Fruit fly (Drosophila melanogaster) whole organism, prepupa: ENCODE measurements around the gene Naxd.

Experiments
- Blimp-1 ChIP-seq: fragments of 200-800 bp; sonication (Bioruptor generic); optimal IDR thresholded peaks from 3 replicates; lab custom pipeline; 2017; ENCODE audit warnings: missing biosample characterization, missing genetic modification characterization, mild to moderate bottlenecking, moderate library complexity, missing genetic modification reagents
- CG10631 ChIP-seq: fragments of 200-800 bp; sonication (Bioruptor generic); optimal IDR thresholded peaks from 2 replicates; lab custom pipeline; 2016; ENCODE audit warnings: missing biosample characterization, missing genetic modification characterization
- CG10669 ChIP-seq: fragments of 200-800 bp; sonication (Bioruptor generic); optimal IDR thresholded peaks from 3 replicates; lab custom pipeline; 2018; ENCODE audit warnings: missing biosample characterization, mild to moderate bottlenecking, missing genetic modification characterization, moderate library complexity
- CG11762 ChIP-seq: fragments of 200-800 bp; sonication (Bioruptor generic); optimal IDR thresholded peaks from 3 replicates; lab custom pipeline; 2016; ENCODE audit warnings: missing biosample characterization, missing genetic modification characterization; ENCODE audit not compliant: insufficient read depth
- CG11902 ChIP-seq: fragments of 200-800 bp; sonication (Bioruptor generic); optimal IDR thresholded peaks from 3 replicates; lab custom pipeline; 2016; ENCODE audit warnings: missing biosample characterization, missing genetic modification characterization
- CG15336 ChIP-seq: fragments of 200-800 bp; sonication (Bioruptor generic); IDR thresholded peaks from 2 replicates; pipeline ENCODE4 v1.3.6; 2022; ENCODE audit warnings: missing biosample characterization, missing genetic modification characterization
- CG1621 ChIP-seq: fragments of 200-800 bp; sonication (Bioruptor generic); optimal IDR thresholded peaks from 3 replicates; lab custom pipeline; 2018; ENCODE audit warnings: missing biosample characterization, mild to moderate bottlenecking, missing genetic modification characterization
- CG16779 ChIP-seq: fragments of 200-800 bp; sonication (Bioruptor generic); optimal IDR thresholded peaks from 3 replicates; lab custom pipeline; 2017; ENCODE audit warnings: missing biosample characterization, mild to moderate bottlenecking, missing genetic modification characterization
- CG3032 ChIP-seq: fragments of 200-800 bp; optimal IDR thresholded peaks from 2 replicates; lab custom pipeline; 2019; ENCODE audit warnings: missing biosample characterization, mild to moderate bottlenecking, missing genetic modification characterization, moderate library complexity
- CG31627 ChIP-seq: fragments of 200-800 bp; sonication (Bioruptor generic); optimal IDR thresholded peaks from 3 replicates; lab custom pipeline; 2016; ENCODE audit warnings: missing biosample characterization, missing genetic modification characterization
- CG3919 ChIP-seq: fragments of 200-800 bp; sonication (Bioruptor generic); optimal IDR thresholded peaks from 3 replicates; lab custom pipeline; 2016; ENCODE audit warnings: missing biosample characterization, missing genetic modification characterization
- CG4318 ChIP-seq: fragments of 200-800 bp; sonication (Bioruptor generic); optimal IDR thresholded peaks from 3 replicates; lab custom pipeline; 2017; ENCODE audit warnings: missing biosample characterization, mild to moderate bottlenecking, missing genetic modification characterization
- CG6276 ChIP-seq: fragments of 200-800 bp; sonication (Bioruptor generic); optimal IDR thresholded peaks from 2 replicates; lab custom pipeline; 2017; ENCODE audit warnings: missing biosample characterization, mild to moderate bottlenecking, missing genetic modification characterization
- CG6808 ChIP-seq: fragments of 200-800 bp; sonication (Bioruptor generic); optimal IDR thresholded peaks from 3 replicates; lab custom pipeline; 2017; ENCODE audit warnings: missing biosample characterization, missing genetic modification characterization, mild to moderate bottlenecking, moderate library complexity, missing genetic modification reagents
- CG6854 ChIP-seq: fragments of 200-800 bp; sonication (Bioruptor generic); optimal IDR thresholded peaks from 2 replicates; lab custom pipeline; 2017; ENCODE audit warnings: missing biosample characterization, mild to moderate bottlenecking, missing genetic modification characterization
- CG7368 ChIP-seq: fragments of 200-800 bp; sonication (Bioruptor generic); optimal IDR thresholded peaks from 3 replicates; lab custom pipeline; 2016; ENCODE audit warnings: missing biosample characterization, missing genetic modification characterization
- CG8119 ChIP-seq: fragments of 200-800 bp; sonication (Bioruptor generic); IDR thresholded peaks from 3 replicates; pipeline ENCODE4 v1.3.6; 2022; ENCODE audit warnings: missing biosample characterization, missing genetic modification characterization
- CG8632 ChIP-seq: fragments of 200-800 bp; sonication (Bioruptor generic); optimal IDR thresholded peaks from 3 replicates; lab custom pipeline; 2016; ENCODE audit warnings: missing biosample characterization, missing genetic modification characterization
- Eip75B ChIP-seq: fragments of 200-800 bp; sonication (Bioruptor generic); optimal IDR thresholded peaks from 3 replicates; lab custom pipeline; 2016; ENCODE audit warnings: missing biosample characterization, missing genetic modification characterization
- Eip78C ChIP-seq: fragments of 200-800 bp; sonication (Bioruptor generic); peaks from one replicate; lab custom pipeline; 2016; ENCODE audit warnings: missing biosample characterization, missing genetic modification characterization
- Eip93F ChIP-seq: fragments of 200-800 bp; sonication (Bioruptor generic); optimal IDR thresholded peaks from 2 replicates; lab custom pipeline; 2016; ENCODE audit warnings: missing biosample characterization, mild to moderate bottlenecking, missing genetic modification characterization
- Ets21C ChIP-seq: fragments of 200-800 bp; sonication (Bioruptor generic); optimal IDR thresholded peaks from 3 replicates; lab custom pipeline; 2016; ENCODE audit warnings: missing biosample characterization, missing genetic modification characterization
- Ets96B ChIP-seq: fragments of 200-800 bp; optimal IDR thresholded peaks from 2 replicates; lab custom pipeline; 2019; ENCODE audit warnings: missing biosample characterization, mild to moderate bottlenecking, missing genetic modification characterization, moderate library complexity
- Gug ChIP-seq: fragments of 200-800 bp; sonication (Bioruptor generic); IDR thresholded peaks from 2 replicates; pipeline ENCODE4 v1.3.6; 2022; ENCODE audit warnings: missing biosample characterization, missing genetic modification characterization
- Hr39 ChIP-seq: fragments of 200-800 bp; sonication (Bioruptor generic); optimal IDR thresholded peaks from 2 replicates; lab custom pipeline; 2016; ENCODE audit warnings: missing biosample characterization, missing genetic modification characterization
- Hr4 ChIP-seq: fragments of 200-800 bp; sonication (Bioruptor generic); optimal IDR thresholded peaks from 3 replicates; lab custom pipeline; 2016; ENCODE audit warnings: missing biosample characterization, missing genetic modification characterization
- Lpt ChIP-seq: fragments of 200-800 bp; sonication (Bioruptor generic); optimal IDR thresholded peaks from 3 replicates; lab custom pipeline; 2016; ENCODE audit warnings: missing biosample characterization, missing genetic modification characterization
- Met ChIP-seq: fragments of 200-800 bp; sonication (Bioruptor generic); optimal IDR thresholded peaks from 3 replicates; lab custom pipeline; 2016; ENCODE audit warnings: missing biosample characterization, missing genetic modification characterization
- OdsH ChIP-seq: fragments of 200-800 bp; sonication (Bioruptor generic); optimal IDR thresholded peaks from 3 replicates; lab custom pipeline; 2016; ENCODE audit warnings: missing biosample characterization, missing genetic modification characterization
- Smox ChIP-seq: fragments of 200-800 bp; sonication (Bioruptor generic); optimal IDR thresholded peaks from 3 replicates; lab custom pipeline; 2016; ENCODE audit warnings: missing biosample characterization, missing genetic modification characterization
- Sox102F ChIP-seq: fragments of 200-800 bp; sonication (Bioruptor generic); optimal IDR thresholded peaks from 2 replicates; lab custom pipeline; 2016; ENCODE audit warnings: missing biosample characterization, mild to moderate bottlenecking, missing genetic modification characterization
- Sox14 ChIP-seq: fragments of 200-800 bp; sonication (Bioruptor generic); optimal IDR thresholded peaks from 3 replicates; lab custom pipeline; 2016; ENCODE audit warnings: missing biosample characterization, missing genetic modification characterization
- acj6 ChIP-seq: fragments of 200-800 bp; sonication (Bioruptor generic); optimal IDR thresholded peaks from 3 replicates; lab custom pipeline; 2016; ENCODE audit warnings: missing biosample characterization, missing genetic modification characterization
- cyc ChIP-seq: fragments of 200-800 bp; sonication (Bioruptor generic); optimal IDR thresholded peaks from 3 replicates; lab custom pipeline; 2016; ENCODE audit warnings: missing biosample characterization, missing genetic modification characterization
- dac ChIP-seq: fragments of 200-800 bp; sonication (Bioruptor generic); optimal IDR thresholded peaks from 2 replicates; lab custom pipeline; 2017; ENCODE audit warnings: missing biosample characterization, mild to moderate bottlenecking, missing genetic modification characterization
- dsx ChIP-seq: fragments of 200-800 bp; optimal IDR thresholded peaks from 3 replicates; lab custom pipeline; 2019; ENCODE audit warnings: missing biosample characterization, mild to moderate bottlenecking, missing genetic modification characterization, moderate library complexity; ENCODE audit not compliant: poor library complexity, severe bottlenecking
- esn ChIP-seq: fragments of 200-800 bp; sonication (Bioruptor generic); optimal IDR thresholded peaks from 2 replicates; lab custom pipeline; 2016; ENCODE audit warnings: missing biosample characterization, mild to moderate bottlenecking, missing genetic modification characterization, moderate library complexity
- fd59A ChIP-seq: fragments of 200-800 bp; sonication (Bioruptor generic); optimal IDR thresholded peaks from 2 replicates; lab custom pipeline; 2017; ENCODE audit warnings: missing biosample characterization, mild to moderate bottlenecking, missing genetic modification characterization, missing genetic modification reagents
- fkh ChIP-seq: fragments of 200-800 bp; sonication (Bioruptor generic); optimal IDR thresholded peaks from 3 replicates; lab custom pipeline; 2017; ENCODE audit warnings: missing biosample characterization, mild to moderate bottlenecking, missing genetic modification characterization, moderate library complexity
- lz ChIP-seq: fragments of 200-800 bp; sonication (Bioruptor generic); optimal IDR thresholded peaks from 3 replicates; lab custom pipeline; 2016; ENCODE audit warnings: missing biosample characterization, missing genetic modification characterization
- pdm3 ChIP-seq: fragments of 200-800 bp; sonication (Bioruptor generic); optimal IDR thresholded peaks from 3 replicates; lab custom pipeline; 2016; ENCODE audit warnings: missing biosample characterization, missing genetic modification characterization
- salr ChIP-seq, 2 experiments: fragments of 200-800 bp; sonication (Bioruptor generic); optimal IDR thresholded peaks; 3 replicates each; lab custom pipeline; 2016 to 2018; ENCODE audit warnings: missing biosample characterization in 2 of 2, missing genetic modification characterization in 2 of 2, mild to moderate bottlenecking in 1 of 2
- svp ChIP-seq: fragments of 200-800 bp; sonication (Bioruptor generic); peaks from one replicate; lab custom pipeline; 2016; ENCODE audit warnings: missing biosample characterization, missing genetic modification characterization
- topi ChIP-seq: fragments of 200-800 bp; sonication (Bioruptor generic); optimal IDR thresholded peaks from 3 replicates; lab custom pipeline; 2016; ENCODE audit warnings: missing biosample characterization, missing genetic modification characterization

The Naxd gene

DNA sequence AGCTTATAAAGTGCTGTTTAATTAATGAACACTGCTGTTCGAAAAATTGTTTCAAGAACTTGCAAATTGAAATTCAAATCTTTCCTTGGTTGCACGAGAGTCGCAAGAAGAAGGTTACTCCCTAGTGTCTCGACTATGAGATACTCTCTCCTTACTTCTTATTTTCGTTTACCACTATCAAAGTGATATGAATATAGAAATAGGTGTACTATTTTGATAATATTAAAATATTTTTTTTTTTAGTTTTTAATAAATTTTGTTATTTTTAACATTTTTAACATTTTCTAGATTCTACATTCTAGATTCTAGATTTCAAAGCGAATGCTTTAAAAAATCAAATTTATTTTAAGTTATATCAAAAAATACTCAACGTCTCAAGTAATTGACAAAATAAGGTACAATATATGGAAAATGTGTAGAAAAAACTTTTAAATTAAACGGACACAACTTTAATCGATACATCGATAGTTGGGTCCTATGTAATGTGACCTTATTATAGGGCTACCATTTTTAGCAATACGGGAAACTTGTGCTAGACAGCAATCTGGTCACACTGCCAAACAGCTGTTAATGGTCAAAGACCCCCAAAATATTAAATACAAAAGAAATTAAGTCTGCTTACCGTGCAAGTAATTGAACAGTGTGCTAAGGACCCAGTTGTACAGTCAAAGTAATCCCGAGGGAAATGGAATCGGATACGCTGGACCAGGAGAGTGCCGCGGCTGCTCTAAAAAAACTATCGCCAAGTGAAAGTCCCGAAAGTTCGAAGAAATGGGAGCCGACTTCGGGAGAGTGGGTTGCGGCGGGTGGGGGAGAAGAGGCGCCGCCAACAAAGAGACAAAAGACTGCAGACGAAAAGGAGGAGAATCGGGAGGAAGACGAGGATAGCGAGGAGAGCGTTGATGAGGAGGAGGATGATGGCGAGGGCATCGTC is 5.1 kb downstream of the Naxd start, which contains the start of gene MESR6:
Gene MESR6, plus strand, starts transcription at position 546 of the 934 bp plus-strand sequence.
- TF ChIP-seq Blimp-1 (GFP tag; lab: Kevin White, UChicago), result peak; percentile 47
- no peak for TF ChIP-seq CG6854 (GFP tag; lab: Kevin White, UChicago)
- TF ChIP-seq CG10669 (GFP tag; lab: Kevin White, UChicago), result peak; percentile 15
- no peak for TF ChIP-seq CG31627 (GFP tag; lab: Kevin White, UChicago)
- TF ChIP-seq lz (GFP tag; lab: Kevin White, UChicago), result no peak
- TF ChIP-seq esn (GFP tag; lab: Kevin White, UChicago), result peak; percentile 14
- peak; percentile 48; the same call in 1 of the 2 replicates for TF ChIP-seq CG15336 (GFP tag; lab: Robert Waterston, UW)
- TF ChIP-seq dsx, result peak; percentile 6
- TF ChIP-seq svp (GFP tag; lab: Kevin White, UChicago), result peak; percentile 75
- TF ChIP-seq Sox14 (GFP tag; lab: Kevin White, UChicago), result peak; percentile 87
- TF ChIP-seq Eip93F, result peak; percentile 86
- peak; percentile 64 for TF ChIP-seq Eip78C (GFP tag; lab: Kevin White, UChicago)
- TF ChIP-seq Ets96B (tag; lab: Kevin White, UChicago), result peak; percentile 40
- peak; percentile 15 for TF ChIP-seq acj6 (GFP tag; lab: Kevin White, UChicago)
- no peak for TF ChIP-seq fkh (GFP tag; lab: Kevin White, UChicago)
- peak; percentile 62 for TF ChIP-seq CG1621 (tag; lab: Kevin White, UChicago)

DNA sequence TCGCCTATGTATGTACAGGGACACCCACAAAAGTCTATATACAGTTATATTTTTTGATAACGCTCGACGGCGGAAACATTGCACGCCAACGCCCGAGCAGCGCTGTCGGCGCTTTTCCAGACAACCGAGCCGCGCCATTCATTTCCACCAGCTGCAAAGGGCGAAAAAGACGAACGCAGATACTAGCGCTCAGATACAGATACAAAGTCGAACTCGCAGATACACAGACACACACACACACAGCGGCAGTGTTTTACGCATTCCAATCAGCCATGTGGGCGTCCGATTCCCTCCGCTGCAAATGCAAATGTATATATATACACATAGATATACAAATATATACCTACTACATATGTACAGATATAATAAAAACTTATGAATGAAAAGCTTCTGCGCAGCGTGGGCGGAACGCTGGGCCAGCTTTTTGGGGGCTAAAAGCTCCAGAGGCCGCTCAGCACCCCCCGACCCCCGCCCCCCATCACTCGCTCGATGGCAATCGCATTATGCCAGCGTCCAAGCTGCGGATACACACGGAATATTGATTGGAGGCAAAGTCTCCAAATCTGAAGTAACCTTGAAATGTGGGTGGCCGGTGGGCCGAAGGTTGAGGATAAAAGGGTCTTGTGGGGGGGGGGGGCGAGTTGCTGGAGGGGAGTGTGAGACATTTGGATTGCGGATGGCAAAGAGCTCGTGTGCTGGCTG is 5.9 kb downstream of the Naxd start:
- TF ChIP-seq Ets96B (tag; lab: Kevin White, UChicago) (no peak), cyc (GFP tag; lab: Kevin White, UChicago) (no peak), Ets21C (GFP tag; lab: Kevin White, UChicago) (no peak), CG6854 (GFP tag; lab: Kevin White, UChicago) (peak; percentile 32), CG3032 (tag; lab: Kevin White, UChicago) (no peak), Hr4 (no peak), CG3919 (GFP tag; lab: Kevin White, UChicago) (no peak), CG10669 (GFP tag; lab: Kevin White, UChicago) (no peak), fd59A (GFP tag; lab: Kevin White, UChicago) (no peak), Smox (GFP tag; lab: Kevin White, UChicago) (no peak), CG10631 (GFP tag; lab: Kevin White, UChicago) (no peak), CG8632 (no peak), CG11902 (no peak), topi (GFP tag; lab: Kevin White, UChicago) (no peak), Blimp-1 (GFP tag; lab: Kevin White, UChicago) (no peak), Met (GFP tag; lab: Kevin White, UChicago) (peak; percentile 21), pdm3 (GFP tag; lab: Kevin White, UChicago) (no peak), salr (GFP tag; optimal IDR thresholded peaks at IDR 0.05; lab: Kevin White, UChicago) (peak in 1 of 2 experiments; percentile 16), svp (GFP tag; lab: Kevin White, UChicago) (peak; percentile 80), esn (GFP tag; lab: Kevin White, UChicago) (peak; percentile 13), CG31627 (GFP tag; lab: Kevin White, UChicago) (no peak), Eip75B (peak; percentile 1), CG7368 (GFP tag; lab: Kevin White, UChicago) (peak; percentile 22), Hr39 (GFP tag; lab: Kevin White, UChicago) (no peak), Lpt (GFP tag; lab: Kevin White, UChicago) (no peak), Eip93F (peak; percentile 8), CG6808 (peak; percentile 62), CG4318 (no peak), lz (GFP tag; lab: Kevin White, UChicago) (no peak), dac (GFP tag; lab: Kevin White, UChicago) (no peak), dsx (peak; percentile 69), CG8119 (GFP tag; lab: Robert Waterston, UW) (no peak), Gug (GFP tag; lab: Robert Waterston, UW) (no peak), Eip78C (GFP tag; lab: Kevin White, UChicago) (peak; percentile 35), CG16779 (peak; percentile 91), CG11762 (GFP tag; lab: Kevin White, UChicago) (no peak), Sox102F (GFP tag; lab: Kevin White, UChicago) (no peak), OdsH (GFP tag; lab: Kevin White, UChicago) (no peak), CG6276 (no peak)
